Fruit fly (Drosophila melanogaster) Kc167 (cell line): ENCODE measurements around the gene CG17121.

Experiments
- insv ChIP-seq: fragments of >200 bp; optimal IDR thresholded peaks from 3 replicates; lab custom pipeline; 2018; ENCODE audit warnings: missing external identifiers
- psq ChIP-seq: fragments of >200 bp; optimal IDR thresholded peaks from 2 replicates; lab custom pipeline; 2017; ENCODE audit warnings: missing external identifiers
- ttk ChIP-seq: sonication (Bioruptor generic); optimal IDR thresholded peaks from 2 replicates; lab custom pipeline; 2017; ENCODE audit warnings: missing external identifiers

DNA sequence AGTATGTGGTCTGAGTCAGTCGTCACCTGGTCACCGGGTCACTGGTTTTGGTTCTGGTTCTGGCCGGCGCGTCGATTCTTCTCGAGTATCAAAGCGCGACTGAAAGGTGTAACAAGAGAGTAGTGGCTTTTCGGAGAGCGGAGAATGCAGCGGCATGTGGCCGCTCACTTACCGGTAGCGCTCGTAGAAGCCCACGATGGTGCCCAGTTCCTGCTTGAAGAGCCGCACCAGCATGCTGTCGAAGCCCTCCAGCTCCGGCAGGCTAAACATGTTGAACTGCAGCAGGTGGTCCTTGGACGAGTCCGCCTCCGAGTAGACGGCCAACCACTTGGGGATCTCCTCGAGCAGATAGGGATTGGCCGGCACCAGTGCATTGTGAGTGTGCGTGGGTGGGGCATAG is 10.8 kb upstream of the CG17121 start, which contains the start of gene Ctns:
- no peak for TF ChIP-seq ttk (lab: Kevin White, UChicago)
- no peak for TF ChIP-seq psq (lab: Kevin White, UChicago)
- TF ChIP-seq insv: no peak
